Worm (Caenorhabditis elegans) whole organism, L3 larva: Measurements from ENCODE around the gene fbxc-33.
"Not testable (repeated sequence)": the region's sequence is repeated elsewhere in the genome, so short reads cannot be mapped to it uniquely, and the experiment has no call there.

Source experiments
- R02D3.7 ChIP-seq: fragments of 150-350 bp; optimal IDR thresholded peaks from 2 replicates; lab custom pipeline; 2014; ENCODE audit warnings: missing biosample characterization, missing genetic modification characterization
- ama-1 ChIP-seq: fragments of 150-350 bp; optimal IDR thresholded peaks from 2 replicates; lab custom pipeline; 2018
- egl-27 ChIP-seq: sonication (generic microtip); optimal IDR thresholded peaks from 4 replicates; lab custom pipeline; 2017; ENCODE audit warnings: missing biosample characterization, missing genetic modification reagents, missing genetic modification characterization
- mdl-1 ChIP-seq: fragments of 150-350 bp; optimal IDR thresholded peaks from 2 replicates; lab custom pipeline; 2014; ENCODE audit warnings: missing biosample characterization, missing genetic modification characterization
- nhr-237 ChIP-seq: fragments of 150-350 bp; optimal IDR thresholded peaks from 2 replicates; lab custom pipeline; 2014; ENCODE audit warnings: missing biosample characterization, missing genetic modification characterization
- skn-1 ChIP-seq: fragments of 150-350 bp; optimal IDR thresholded peaks from 2 replicates; lab custom pipeline; 2014; ENCODE audit warnings: missing biosample characterization, missing genetic modification characterization
- unc-39 ChIP-seq: sonication (generic microtip); optimal IDR thresholded peaks from 4 replicates; lab custom pipeline; 2017; ENCODE audit warnings: missing biosample characterization, missing genetic modification characterization
- ztf-11 ChIP-seq: fragments of 150-350 bp; optimal IDR thresholded peaks from 2 replicates; lab custom pipeline; 2014; ENCODE audit warnings: missing biosample characterization, missing genetic modification characterization

DNA sequence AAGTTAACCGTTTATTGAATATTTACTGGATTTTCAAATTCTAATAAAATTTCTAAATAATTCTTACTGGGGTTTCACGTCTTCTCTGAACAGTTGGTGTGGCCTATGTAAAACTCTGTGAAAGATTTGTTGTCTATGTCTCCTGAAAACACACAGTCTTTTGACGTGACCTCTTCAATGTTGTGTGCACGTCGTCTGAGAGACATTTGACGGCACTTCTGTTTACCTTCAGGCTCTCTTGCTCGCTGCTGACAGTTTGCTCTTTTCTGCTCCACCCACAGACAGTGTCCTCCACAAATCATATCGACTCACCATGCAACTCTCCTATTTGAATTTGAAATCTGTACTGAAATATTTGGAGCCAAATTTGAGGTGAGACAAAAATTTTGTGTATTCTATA is 17.4 kb downstream of the fbxc-33 start, which contains the start of gene fbxc-34:
- TF ChIP-seq R02D3.7 (tag; lab: Kevin White, UChicago); egl-27 (tag; lab: Kevin White, UChicago); unc-39; skn-1 (tag; lab: Kevin White, UChicago); ztf-11 (tag; lab: Kevin White, UChicago); mdl-1 (tag; lab: Kevin White, UChicago); nhr-237; ama-1: not testable (repeated sequence)
